Worm (Caenorhabditis elegans): ENCODE measurements around the gene str-130.

The str-130 gene

DNA sequence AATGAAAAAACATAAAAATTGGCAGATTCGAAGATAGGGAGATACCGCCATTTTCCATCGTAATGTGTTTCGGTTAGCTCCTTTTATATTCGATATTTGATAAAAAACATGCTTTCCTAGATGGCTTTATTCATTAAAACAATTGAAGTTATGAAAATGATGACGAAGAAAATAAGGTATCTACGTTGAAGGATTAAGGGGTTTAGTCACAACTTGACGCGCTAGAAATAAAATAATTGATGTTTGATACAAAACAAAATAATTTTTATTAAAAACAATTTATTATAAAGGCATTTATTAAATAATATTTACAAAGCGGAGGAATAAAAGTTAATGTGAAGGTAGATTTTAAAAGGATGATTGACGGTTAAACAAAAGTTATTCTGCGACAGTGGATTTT is at the start of gene str-130:
Gene str-130, minus strand, starts transcription at position 101 of the 400 bp plus-strand sequence.
- no peak for TF ChIP-seq B0310.2 (tag; optimal IDR thresholded peaks at IDR 0.05)
- TF ChIP-seq pes-1 (GFP tag; IDR thresholded peaks at IDR 0.05): no peak
- no peak for TF ChIP-seq flt-1 (GFP tag; IDR thresholded peaks at IDR 0.05)
- no peak for TF ChIP-seq ceh-13 (GFP tag; optimal IDR thresholded peaks at IDR 0.05)
- no peak for TF ChIP-seq tra-4 (tag; optimal IDR thresholded peaks at IDR 0.05)
- TF ChIP-seq tbx-37 (GFP tag; conservative IDR thresholded peaks at IDR 0.05): no peak
- TF ChIP-seq ama-1 (optimal IDR thresholded peaks at IDR 0.05): no peak
- TF ChIP-seq ceh-36 (tag; optimal IDR thresholded peaks at IDR 0.05): no peak
- no peak for TF ChIP-seq hnd-1 (tag; optimal IDR thresholded peaks at IDR 0.05)
- TF ChIP-seq scrt-1 (GFP tag; IDR thresholded peaks at IDR 0.05): no peak
- no peak for TF ChIP-seq aly-1 (tag; optimal IDR thresholded peaks at IDR 0.05)
- TF ChIP-seq hmg-4 (GFP tag; optimal IDR thresholded peaks at IDR 0.05): no peak
- no peak for TF ChIP-seq sea-1 (GFP tag; conservative IDR thresholded peaks at IDR 0.05)

DNA sequence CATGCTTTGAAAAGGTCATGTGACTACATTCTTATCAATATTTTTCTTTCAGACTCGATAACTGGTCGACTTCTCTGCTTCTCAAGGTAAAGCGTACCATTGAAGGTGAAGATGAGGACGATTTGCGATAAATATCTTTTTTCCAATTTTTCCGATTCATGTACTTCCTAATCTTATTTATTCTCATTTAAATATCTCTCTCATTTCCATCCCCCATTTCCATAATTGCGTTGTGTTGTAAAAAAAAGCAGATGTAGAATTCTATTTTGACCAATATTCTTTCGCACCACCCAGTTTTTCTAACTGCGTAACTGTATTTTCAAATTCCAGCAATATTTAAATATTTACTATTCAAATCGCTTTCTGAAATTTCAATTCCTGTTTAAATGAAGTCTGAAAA is 42.4 kb upstream of the str-130 start, which contains the start of gene D1014.4:
Gene D1014.4, plus strand, starts transcription at position 301 of the 400 bp plus-strand sequence.
- TF ChIP-seq scrt-1 (GFP tag; IDR thresholded peaks at IDR 0.05): no peak
- TF ChIP-seq ceh-13 (GFP tag; optimal IDR thresholded peaks at IDR 0.05): no peak
- TF ChIP-seq F13C5.2 (tag; optimal IDR thresholded peaks at IDR 0.05): no peak
- TF ChIP-seq sea-1 (GFP tag; conservative IDR thresholded peaks at IDR 0.05): no peak
- TF ChIP-seq tbx-11 (GFP tag; IDR thresholded peaks at IDR 0.05): no peak
- TF ChIP-seq tbx-37 (GFP tag; conservative IDR thresholded peaks at IDR 0.05): no peak
- no peak for TF ChIP-seq ceh-36 (tag; optimal IDR thresholded peaks at IDR 0.05)
- no peak for TF ChIP-seq ets-7 (tag; optimal IDR thresholded peaks at IDR 0.05)
- no peak for TF ChIP-seq tra-4 (tag; optimal IDR thresholded peaks at IDR 0.05)
- no peak for TF ChIP-seq pes-1 (GFP tag; IDR thresholded peaks at IDR 0.05)
- no peak for TF ChIP-seq hnd-1 (tag; optimal IDR thresholded peaks at IDR 0.05)
- TF ChIP-seq B0310.2 (tag; optimal IDR thresholded peaks at IDR 0.05): no peak
- TF ChIP-seq ama-1 (optimal IDR thresholded peaks at IDR 0.05): no peak
- no peak for TF ChIP-seq hmg-4 (GFP tag; optimal IDR thresholded peaks at IDR 0.05)
- no peak for TF ChIP-seq aly-1 (tag; optimal IDR thresholded peaks at IDR 0.05)

DNA sequence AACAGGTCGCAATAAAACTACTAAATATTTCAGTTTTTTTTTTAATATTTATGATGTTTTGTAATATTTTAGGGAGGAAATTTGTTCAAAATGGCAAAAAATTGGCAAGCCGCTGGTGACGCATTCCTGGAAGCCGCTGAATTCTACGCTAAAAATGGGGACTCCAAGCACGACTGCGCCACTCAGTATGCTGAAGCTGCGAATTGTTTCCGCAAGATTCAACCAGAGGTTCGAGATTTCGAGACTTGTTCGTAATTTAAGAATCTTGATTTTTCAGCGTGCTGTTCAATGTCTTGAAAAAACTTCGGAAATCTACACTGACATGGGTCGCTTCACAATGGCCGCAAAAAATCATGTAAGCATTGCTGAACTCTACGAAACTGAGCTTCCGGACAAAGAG is 41.1 kb upstream of the str-130 start:
- no peak for TF ChIP-seq F13C5.2 (tag; optimal IDR thresholded peaks at IDR 0.05)
- TF ChIP-seq aly-1 (tag; optimal IDR thresholded peaks at IDR 0.05): no peak
- TF ChIP-seq tbx-37 (GFP tag; conservative IDR thresholded peaks at IDR 0.05): no peak
- no peak for TF ChIP-seq ceh-13 (GFP tag; optimal IDR thresholded peaks at IDR 0.05)
- TF ChIP-seq tbx-11 (GFP tag; IDR thresholded peaks at IDR 0.05): no peak
- no peak for TF ChIP-seq scrt-1 (GFP tag; IDR thresholded peaks at IDR 0.05)
- no peak for TF ChIP-seq hnd-1 (tag; optimal IDR thresholded peaks at IDR 0.05)
- no peak for TF ChIP-seq flt-1 (GFP tag; IDR thresholded peaks at IDR 0.05)
- no peak for TF ChIP-seq tra-4 (tag; optimal IDR thresholded peaks at IDR 0.05)
- TF ChIP-seq ets-7 (tag; optimal IDR thresholded peaks at IDR 0.05): no peak
- TF ChIP-seq hmg-4 (GFP tag; optimal IDR thresholded peaks at IDR 0.05): no peak

DNA sequence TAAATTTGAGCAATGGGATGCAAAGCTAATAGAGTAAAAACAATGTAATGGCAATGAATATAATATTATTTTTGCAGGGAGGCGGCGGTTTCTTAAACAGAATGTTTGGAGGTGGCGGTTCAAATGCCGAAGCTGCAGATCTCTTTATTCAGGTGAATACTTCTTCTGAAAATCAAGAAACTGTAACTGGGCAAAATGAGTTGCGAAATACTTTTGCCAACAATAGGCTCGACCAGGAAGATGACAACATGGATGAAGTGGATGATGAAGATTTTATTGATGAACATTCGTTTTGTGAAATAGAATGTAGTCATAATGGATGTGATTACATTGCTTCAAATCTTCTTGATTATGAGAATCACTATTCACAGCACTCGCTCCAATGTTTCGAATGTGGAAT is 40.3 kb upstream of the str-130 start:
- TF ChIP-seq ets-7 (tag; optimal IDR thresholded peaks at IDR 0.05): no peak
- TF ChIP-seq tbx-37 (GFP tag; conservative IDR thresholded peaks at IDR 0.05): no peak
- TF ChIP-seq B0310.2 (tag; optimal IDR thresholded peaks at IDR 0.05): no peak
- no peak for TF ChIP-seq ceh-36 (tag; optimal IDR thresholded peaks at IDR 0.05)
- TF ChIP-seq scrt-1 (GFP tag; IDR thresholded peaks at IDR 0.05): no peak

DNA sequence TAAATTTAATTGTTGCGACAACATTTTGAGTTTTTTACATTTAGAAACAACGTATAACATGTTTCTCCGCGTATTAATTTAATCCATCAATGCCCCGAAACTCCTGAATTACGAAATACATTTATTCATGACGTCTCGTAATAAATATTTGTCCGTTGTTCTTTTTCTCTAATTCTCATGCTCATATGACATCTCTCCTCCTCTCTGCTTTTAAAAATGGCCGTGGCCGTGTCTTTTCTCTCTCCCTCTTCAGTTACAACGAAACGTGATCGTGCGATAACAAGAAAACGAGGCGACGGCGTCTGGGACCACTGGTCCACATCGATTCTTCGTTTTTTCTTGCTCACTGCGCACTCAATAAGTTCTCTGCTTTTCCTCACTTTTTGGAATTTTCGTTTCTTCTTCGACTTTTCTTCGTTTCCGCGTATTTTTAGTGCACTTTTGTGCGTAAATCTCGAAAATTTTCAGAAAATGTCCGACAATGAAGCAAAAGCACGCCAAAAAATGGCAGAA is 39.7 kb upstream of the str-130 start, which contains the start of gene snap-1:
Gene snap-1, plus strand, starts transcription at position 463 of the 513 bp plus-strand sequence.
- TF ChIP-seq ceh-36 (tag; optimal IDR thresholded peaks at IDR 0.05): no peak
- no peak for TF ChIP-seq tbx-11 (GFP tag; IDR thresholded peaks at IDR 0.05)
- no peak for TF ChIP-seq ceh-13 (GFP tag; optimal IDR thresholded peaks at IDR 0.05)
- no peak for TF ChIP-seq tbx-37 (GFP tag; conservative IDR thresholded peaks at IDR 0.05)
- TF ChIP-seq tra-4 (tag; optimal IDR thresholded peaks at IDR 0.05): no peak
- TF ChIP-seq aly-1 (tag; optimal IDR thresholded peaks at IDR 0.05): no peak

DNA sequence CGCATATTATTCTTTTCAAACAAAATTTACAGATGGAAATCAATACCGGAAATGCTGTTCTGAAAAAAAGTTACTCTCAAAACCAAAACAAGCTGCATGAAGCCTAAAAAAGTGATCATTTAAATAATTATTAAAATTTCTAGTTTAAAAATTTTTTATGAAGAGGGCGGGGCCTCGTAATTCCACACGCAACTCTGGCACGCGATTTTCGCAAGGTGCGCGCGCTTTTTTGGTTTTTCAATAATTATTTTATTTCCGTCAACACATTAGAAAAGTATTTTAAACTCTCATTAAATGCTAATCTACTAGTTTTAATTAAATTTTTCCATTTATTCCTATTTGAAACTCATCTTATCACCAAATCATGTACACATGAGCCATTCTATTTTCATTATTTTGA is 39.2 kb upstream of the str-130 start:
- no peak for TF ChIP-seq F13C5.2 (tag; optimal IDR thresholded peaks at IDR 0.05)
- 0 out of 2 replicates have a peak, but pooled peaks have one; percentile 35 for TF ChIP-seq tbx-11 (GFP tag; IDR thresholded peaks at IDR 0.05)

DNA sequence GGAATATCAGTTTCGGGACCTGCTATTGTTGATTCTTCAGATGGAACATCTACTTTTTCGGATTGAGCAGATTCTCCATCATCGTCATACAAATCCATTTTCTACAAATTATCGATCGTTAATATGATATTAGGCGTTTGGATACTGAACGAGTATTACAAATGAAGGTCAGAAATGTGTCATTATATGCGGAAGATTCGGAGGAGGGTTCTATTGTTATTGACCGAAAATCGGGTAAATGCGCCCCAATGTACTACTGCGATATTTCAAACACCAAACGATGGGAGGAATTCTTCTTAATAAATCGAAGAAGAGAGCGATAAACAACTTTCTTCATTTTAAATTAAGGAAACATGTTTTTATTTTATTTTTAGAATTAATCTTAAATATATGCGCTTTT is 38.8 kb upstream of the str-130 start, which contains the start of gene spr-1:
Gene spr-1, minus strand, starts transcription at position 101 of the 400 bp plus-strand sequence.
- TF ChIP-seq ceh-13 (GFP tag; optimal IDR thresholded peaks at IDR 0.05): no peak
- TF ChIP-seq tra-4 (tag; optimal IDR thresholded peaks at IDR 0.05): no peak
- TF ChIP-seq aly-1 (tag; optimal IDR thresholded peaks at IDR 0.05): no peak
- TF ChIP-seq pes-1 (GFP tag; IDR thresholded peaks at IDR 0.05): no peak
- TF ChIP-seq ets-7 (tag; optimal IDR thresholded peaks at IDR 0.05): no peak
- TF ChIP-seq ama-1 (optimal IDR thresholded peaks at IDR 0.05): no peak
- TF ChIP-seq sea-1 (GFP tag; conservative IDR thresholded peaks at IDR 0.05): no peak
- TF ChIP-seq F13C5.2 (tag; optimal IDR thresholded peaks at IDR 0.05): no peak
- TF ChIP-seq ceh-36 (tag; optimal IDR thresholded peaks at IDR 0.05): no peak
- no peak for TF ChIP-seq hnd-1 (tag; optimal IDR thresholded peaks at IDR 0.05)
- no peak for TF ChIP-seq tbx-37 (GFP tag; conservative IDR thresholded peaks at IDR 0.05)
- no peak for TF ChIP-seq tbx-11 (GFP tag; IDR thresholded peaks at IDR 0.05)
- TF ChIP-seq flt-1 (GFP tag; IDR thresholded peaks at IDR 0.05): no peak
- no peak for TF ChIP-seq scrt-1 (GFP tag; IDR thresholded peaks at IDR 0.05)
- no peak for TF ChIP-seq hmbx-1 (tag; optimal IDR thresholded peaks at IDR 0.05)
- no peak for TF ChIP-seq B0310.2 (tag; optimal IDR thresholded peaks at IDR 0.05)
- TF ChIP-seq hmg-4 (GFP tag; optimal IDR thresholded peaks at IDR 0.05): no peak

DNA sequence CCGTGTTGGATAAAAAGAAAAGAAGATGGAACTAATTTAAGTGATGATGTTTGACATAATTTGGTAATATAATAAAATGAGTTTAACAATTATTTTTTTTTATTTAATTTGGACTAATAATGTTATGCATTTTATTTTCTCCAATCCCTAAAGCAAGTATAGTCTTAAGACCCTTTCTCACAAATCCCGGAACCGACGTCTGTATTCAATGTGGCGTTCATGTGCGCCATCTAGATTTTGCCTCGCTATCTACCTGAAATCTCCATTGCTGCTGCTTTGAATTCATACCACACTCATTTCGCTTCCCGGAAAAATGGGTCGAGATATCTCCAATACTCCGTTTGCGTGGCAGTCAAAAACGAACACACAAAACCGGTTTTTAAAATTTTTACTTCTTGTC is 32.9 kb upstream of the str-130 start, which contains the start of gene D1014.5:
Gene D1014.5, plus strand, starts transcription at position 301 of the 400 bp plus-strand sequence.
- TF ChIP-seq F13C5.2 (tag; optimal IDR thresholded peaks at IDR 0.05) (no peak), hmbx-1 (tag; optimal IDR thresholded peaks at IDR 0.05) (no peak), ceh-13 (GFP tag; optimal IDR thresholded peaks at IDR 0.05) (no peak), tbx-11 (GFP tag; IDR thresholded peaks at IDR 0.05) (no peak)

All from whole organism, early embryonic.